Worm (Caenorhabditis elegans): ENCODE data around the gene C02B10.3.

- TF ChIP-seq lin-39 (tag; optimal IDR thresholded peaks at IDR 0.05) (no peak), nhr-237 (tag; optimal IDR thresholded peaks at IDR 0.05) (no peak), lin-13 (GFP tag; optimal IDR thresholded peaks at IDR 0.05) (no peak), ama-1 (optimal IDR thresholded peaks at IDR 0.05) (no peak), ztf-11 (tag; optimal IDR thresholded peaks at IDR 0.05) (no peak), nhr-77 (tag; optimal IDR thresholded peaks at IDR 0.05) (no peak), Y116A8C.19 (tag; optimal IDR thresholded peaks at IDR 0.05; ENCODE audit: borderline replicate concordance) (no peak), ceh-8 (GFP tag; optimal IDR thresholded peaks at IDR 0.05) (no peak), nhr-28 (tag; optimal IDR thresholded peaks at IDR 0.05) (no peak), unc-130 (tag; optimal IDR thresholded peaks at IDR 0.05) (no peak), dpl-1 (GFP tag; optimal IDR thresholded peaks at IDR 0.05) (no peak), lsy-2 (tag; optimal IDR thresholded peaks at IDR 0.05) (peak; percentile 29)
Observed at ce11 chrIV:5137809-5138208, 34.7 kb upstream of the C02B10.3 start.

Data from whole organism, L1 larva.